Fruit fly (Drosophila melanogaster): ENCODE measurements around the gene Adss.

The Adss gene

DNA sequence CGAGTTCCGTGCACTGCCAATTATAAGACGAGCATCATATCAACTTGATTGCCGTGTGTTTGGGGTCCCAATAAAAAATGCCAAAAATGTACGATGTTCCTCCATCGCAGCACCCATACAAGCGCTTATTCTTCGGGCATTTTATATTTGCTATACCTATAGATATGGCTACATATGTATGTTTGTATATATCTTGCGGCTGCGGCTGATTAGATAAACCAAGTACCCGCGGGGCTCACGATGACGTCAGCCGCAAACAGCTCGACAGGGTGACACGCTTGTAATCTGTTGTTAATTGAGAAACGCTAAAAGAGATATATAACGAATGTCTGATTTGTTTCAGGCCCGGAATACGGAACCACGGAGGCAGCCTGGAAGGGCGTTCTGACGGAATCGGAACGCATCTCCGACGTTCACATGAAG lies 6.9 kb upstream of the Adss start (continued):
- TF ChIP-seq Oaz (GFP tag; IDR thresholded peaks at IDR 0.05) = no peak
- TF ChIP-seq Lim3 (GFP tag; IDR thresholded peaks at IDR 0.05) = no peak
- TF ChIP-seq Med (GFP tag) = peak; percentile 61
- TF ChIP-seq Ptx1 (GFP tag; IDR thresholded peaks at IDR 0.05) = no peak
- peak; percentile 11 for TF ChIP-seq gro (GFP tag; optimal IDR thresholded peaks at IDR 0.05)
- no peak for TF ChIP-seq CG3163 (GFP tag; optimal IDR thresholded peaks at IDR 0.05)
- TF ChIP-seq ap (GFP tag; IDR thresholded peaks at IDR 0.05) = no peak
- peak; percentile 14 for TF ChIP-seq cg (GFP tag; optimal IDR thresholded peaks at IDR 0.05)
- TF ChIP-seq Nf-YC (tag; optimal IDR thresholded peaks at IDR 0.05) = peak; percentile 6
- no peak for TF ChIP-seq CG6654 (GFP tag; optimal IDR thresholded peaks at IDR 0.05)
- no peak for TF ChIP-seq knrl (GFP tag; IDR thresholded peaks at IDR 0.05; ENCODE audit: partially characterized antibody)
- TF ChIP-seq lab (GFP tag; optimal IDR thresholded peaks at IDR 0.05) = peak; percentile 55
- no peak for TF ChIP-seq zfh1 (GFP tag; IDR thresholded peaks at IDR 0.05)
- no peak for TF ChIP-seq CG8765 (GFP tag; IDR thresholded peaks at IDR 0.05)
- TF ChIP-seq Dref (GFP tag; IDR thresholded peaks at IDR 0.05) = no peak
- TF ChIP-seq CG6254 (GFP tag; optimal IDR thresholded peaks at IDR 0.05) = peak; percentile 57
- TF ChIP-seq twi (tag; optimal IDR thresholded peaks at IDR 0.05) = no peak
- no peak for TF ChIP-seq dpn (GFP tag; optimal IDR thresholded peaks at IDR 0.05)
- TF ChIP-seq CHES-1-like (GFP tag; optimal IDR thresholded peaks at IDR 0.05) = no peak
- no peak for TF ChIP-seq CG15479 (GFP tag; optimal IDR thresholded peaks at IDR 0.05)
- no peak for TF ChIP-seq Dll (GFP tag; IDR thresholded peaks at IDR 0.05; ENCODE audit: partially characterized antibody)
- TF ChIP-seq CG12942 (GFP tag; optimal IDR thresholded peaks at IDR 0.05) = no peak
- TF ChIP-seq CG7963 (GFP tag; IDR thresholded peaks at IDR 0.05; ENCODE audit: partially characterized antibody) = no peak
- peak; percentile 43 for TF ChIP-seq HmgZ (tag; optimal IDR thresholded peaks at IDR 0.05)
- TF ChIP-seq Mes4 (GFP tag; optimal IDR thresholded peaks at IDR 0.05) = no peak
- TF ChIP-seq Hr39 (optimal IDR thresholded peaks at IDR 0.05) = no peak
- peak; percentile 36; the same call in 1 of the 3 replicates for TF ChIP-seq row (GFP tag; IDR thresholded peaks at IDR 0.05)
- TF ChIP-seq sd (tag; optimal IDR thresholded peaks at IDR 0.05) = peak; percentile 96
- TF ChIP-seq gem (tag; optimal IDR thresholded peaks at IDR 0.05) = no peak
- no peak for TF ChIP-seq trem (tag; optimal IDR thresholded peaks at IDR 0.05)
- peak; percentile 16 for TF ChIP-seq caup (GFP tag; optimal IDR thresholded peaks at IDR 0.05; ENCODE audit: severe bottlenecking)
- TF ChIP-seq wdn (GFP tag; IDR thresholded peaks at IDR 0.05) = 0 out of 2 replicates have a peak, but pooled peaks have one; percentile 19
- no peak for TF ChIP-seq CG1529 (GFP tag; optimal IDR thresholded peaks at IDR 0.05)
- TF ChIP-seq Fer3 (tag; optimal IDR thresholded peaks at IDR 0.05) = no peak
- peak; percentile 25 for TF ChIP-seq Rfx (GFP tag; IDR thresholded peaks at IDR 0.05)
- no peak for TF ChIP-seq CG17359 (tag; optimal IDR thresholded peaks at IDR 0.05)
- no peak for TF ChIP-seq Camta (GFP tag; optimal IDR thresholded peaks at IDR 0.05)
- peak; percentile 75; the same call in 2 of the 4 replicates for TF ChIP-seq chinmo (GFP tag; IDR thresholded peaks at IDR 0.05; ENCODE audit: partially characterized antibody)
- no peak for TF ChIP-seq CG10209 (GFP tag; optimal IDR thresholded peaks at IDR 0.05)
- TF ChIP-seq MTF-1 (GFP tag; optimal IDR thresholded peaks at IDR 0.05; ENCODE audit: borderline replicate concordance) = no peak
- TF ChIP-seq HHEX (GFP tag; optimal IDR thresholded peaks at IDR 0.05) = peak; percentile 23
- TF ChIP-seq phol (tag; optimal IDR thresholded peaks at IDR 0.05) = no peak
- TF ChIP-seq Meics (GFP tag; optimal IDR thresholded peaks at IDR 0.05) = no peak
- TF ChIP-seq CG12104 (GFP tag; optimal IDR thresholded peaks at IDR 0.05) = no peak
- TF ChIP-seq CG4424 (GFP tag; optimal IDR thresholded peaks at IDR 0.05) = no peak
- TF ChIP-seq Deaf1 (tag; optimal IDR thresholded peaks at IDR 0.05) = peak; percentile 55
- peak in 1 of 2 experiments; percentile 74 for TF ChIP-seq Pdp1 (GFP tag; optimal IDR thresholded peaks at IDR 0.05)
- TF ChIP-seq lov (optimal IDR thresholded peaks at IDR 0.05) = no peak
- TF ChIP-seq lov (GFP tag; IDR thresholded peaks at IDR 0.05) = no peak
- no peak for TF ChIP-seq Dad (GFP tag; optimal IDR thresholded peaks at IDR 0.05)
- TF ChIP-seq CG12071 (GFP tag; optimal IDR thresholded peaks at IDR 0.05) = peak; percentile 24
